Fruit fly (Drosophila melanogaster) whole organism, pupa: Measurements from ENCODE around the gene Agpat4.

Experiments
- CG17806 ChIP-seq: fragments of 200-800 bp; sonication (Bioruptor generic); optimal IDR thresholded peaks from 2 replicates; lab custom pipeline; 2018; ENCODE audit warnings: missing biosample characterization, mild to moderate bottlenecking, missing genetic modification characterization, moderate library complexity
- CG9948 ChIP-seq: fragments of 200-800 bp; sonication (Bioruptor generic); optimal IDR thresholded peaks from 2 replicates; lab custom pipeline; 2018; ENCODE audit warnings: missing biosample characterization, mild to moderate bottlenecking, missing genetic modification characterization, moderate library complexity
- Snoo ChIP-seq: fragments of 200-800 bp; sonication (Bioruptor generic); optimal IDR thresholded peaks from 3 replicates; lab custom pipeline; 2017; ENCODE audit warnings: missing biosample characterization, mild to moderate bottlenecking, missing genetic modification characterization, inconsistent platforms
- fd96Ca ChIP-seq: fragments of 200-800 bp; sonication (Bioruptor generic); IDR thresholded peaks from 3 replicates; pipeline ENCODE4 v1.3.6; 2022; ENCODE audit warnings: missing biosample characterization, missing genetic modification characterization

- TF ChIP-seq Snoo: no peak
- no peak for TF ChIP-seq fd96Ca (GFP tag; lab: Robert Waterston, UW)
- TF ChIP-seq CG17806 (tag; lab: Kevin White, UChicago): no peak
- no peak for TF ChIP-seq CG9948
Observed at dm6 chr3L:16390793-16391192, 9.4 kb upstream of the Agpat4 start.
